Fruit fly (Drosophila melanogaster) whole organism, embryonic: Measurements from ENCODE around the gene CG17349.

Experiments
- ATbp ChIP-seq: fragments of 200-800 bp; sonication (Bioruptor generic); optimal IDR thresholded peaks from 2 replicates; lab custom pipeline; 2017; ENCODE audit warnings: missing biosample characterization, mild to moderate bottlenecking, missing genetic modification characterization, missing genetic modification reagents
- Asciz ChIP-seq: fragments of 200-800 bp; sonication (Bioruptor generic); optimal IDR thresholded peaks from 2 replicates; lab custom pipeline; 2017; ENCODE audit warnings: missing biosample characterization, mild to moderate bottlenecking, missing genetic modification characterization, missing genetic modification reagents
- CG11504 ChIP-seq: fragments of 200-800 bp; sonication (Bioruptor generic); optimal IDR thresholded peaks from 3 replicates; lab custom pipeline; 2019; ENCODE audit warnings: missing biosample characterization, mild to moderate bottlenecking, missing genetic modification characterization, moderate library complexity
- CG11723 ChIP-seq: fragments of 200-800 bp; sonication (Bioruptor generic); optimal IDR thresholded peaks from 2 replicates; lab custom pipeline; 2017; ENCODE audit warnings: missing biosample characterization, mild to moderate bottlenecking, missing genetic modification characterization
- CG13775 ChIP-seq: fragments of 200-800 bp; sonication (Bioruptor generic); optimal IDR thresholded peaks from 3 replicates; lab custom pipeline; 2017; ENCODE audit warnings: missing biosample characterization, mild to moderate bottlenecking, missing genetic modification characterization
- CG14014 ChIP-seq: fragments of 200-800 bp; sonication (Bioruptor generic); IDR thresholded peaks from 2 replicates; pipeline ENCODE4 v1.3.6; 2022; ENCODE audit warnings: missing biosample characterization, missing genetic modification characterization
- CG17328 ChIP-seq: fragments of 200-800 bp; sonication (Bioruptor generic); IDR thresholded peaks from 2 replicates; pipeline ENCODE4 v1.3.6; 2022; ENCODE audit warnings: missing biosample characterization, missing genetic modification characterization
- CG17385 ChIP-seq: fragments of 200-800 bp; sonication (Bioruptor generic); optimal IDR thresholded peaks from 3 replicates; lab custom pipeline; 2018; ENCODE audit warnings: missing biosample characterization, mild to moderate bottlenecking, missing genetic modification characterization
- CG17829 ChIP-seq: fragments of 200-800 bp; optimal IDR thresholded peaks from 2 replicates; lab custom pipeline; 2019; ENCODE audit warnings: missing biosample characterization, mild to moderate bottlenecking, missing genetic modification characterization, moderate library complexity
- CG18262 ChIP-seq: fragments of 200-800 bp; optimal IDR thresholded peaks from 3 replicates; lab custom pipeline; 2019; ENCODE audit warnings: missing biosample characterization, mild to moderate bottlenecking, missing genetic modification characterization, moderate library complexity
- CG18476 ChIP-seq: fragments of 200-800 bp; sonication (Bioruptor generic); optimal IDR thresholded peaks from 2 replicates; lab custom pipeline; 2016; ENCODE audit warnings: missing biosample characterization, mild to moderate bottlenecking, missing genetic modification characterization
- CG18599 ChIP-seq: fragments of 200-800 bp; sonication (Bioruptor generic); optimal IDR thresholded peaks from 3 replicates; lab custom pipeline; 2017; ENCODE audit warnings: missing biosample characterization, missing genetic modification characterization, mild to moderate bottlenecking, moderate library complexity, missing genetic modification reagents
- CG30431 ChIP-seq: fragments of 200-800 bp; sonication (Bioruptor generic); optimal IDR thresholded peaks from 2 replicates; lab custom pipeline; 2017; ENCODE audit warnings: missing biosample characterization, missing genetic modification characterization
- CG32532 ChIP-seq: fragments of 200-800 bp; sonication (Bioruptor generic); IDR thresholded peaks from 2 replicates; pipeline ENCODE4 v1.3.6; 2022; ENCODE audit warnings: missing biosample characterization, missing genetic modification characterization
- CG4707 ChIP-seq: fragments of 200-800 bp; sonication (Bioruptor generic); optimal IDR thresholded peaks from 2 replicates; lab custom pipeline; 2018; ENCODE audit warnings: missing biosample characterization, mild to moderate bottlenecking, missing genetic modification characterization, moderate library complexity
- CG6254 ChIP-seq: fragments of 200-800 bp; sonication (Bioruptor generic); optimal IDR thresholded peaks from 3 replicates; lab custom pipeline; 2017; ENCODE audit warnings: mild to moderate bottlenecking, missing biosample characterization, missing genetic modification reagents, missing genetic modification characterization
- CG6854 ChIP-seq: fragments of 200-800 bp; sonication (Bioruptor generic); optimal IDR thresholded peaks from 3 replicates; lab custom pipeline; 2017; ENCODE audit warnings: missing biosample characterization, mild to moderate bottlenecking, missing genetic modification characterization
- CG8924 ChIP-seq: fragments of 200-800 bp; optimal IDR thresholded peaks from 3 replicates; lab custom pipeline; 2019; ENCODE audit warnings: missing biosample characterization, mild to moderate bottlenecking, missing genetic modification characterization, moderate library complexity
- CG9215 ChIP-seq: fragments of 200-800 bp; sonication (Bioruptor generic); IDR thresholded peaks from 2 replicates; pipeline ENCODE4 v1.3.6; 2022; ENCODE audit warnings: missing biosample characterization, missing genetic modification characterization
- CrebB ChIP-seq: fragments of 200-800 bp; sonication (Bioruptor generic); optimal IDR thresholded peaks from 3 replicates; lab custom pipeline; 2018; ENCODE audit warnings: missing biosample characterization, mild to moderate bottlenecking, missing genetic modification characterization
- D19A ChIP-seq: fragments of 200-800 bp; optimal IDR thresholded peaks from 3 replicates; lab custom pipeline; 2019; ENCODE audit warnings: missing biosample characterization, mild to moderate bottlenecking, missing genetic modification characterization, moderate library complexity
- Drgx ChIP-seq: fragments of 200-800 bp; sonication (Bioruptor generic); IDR thresholded peaks from 2 replicates; pipeline ENCODE4 v1.3.6; 2022; ENCODE audit warnings: missing biosample characterization, missing genetic modification characterization
- Ets65A ChIP-seq: fragments of 200-800 bp; sonication (Bioruptor generic); peaks from one replicate; lab custom pipeline; 2016; ENCODE audit warnings: missing biosample characterization, missing genetic modification characterization
- GATAe ChIP-seq: fragments of 200-800 bp; sonication (Bioruptor generic); conservative IDR thresholded peaks from 2 replicates; pipeline ENCODE4 v1.3.6; 2022; ENCODE audit warnings: missing biosample characterization, missing genetic modification characterization
- HHEX ChIP-seq: fragments of 200-800 bp; sonication (Bioruptor generic); optimal IDR thresholded peaks from 3 replicates; lab custom pipeline; 2017; ENCODE audit warnings: missing biosample characterization, mild to moderate bottlenecking, missing genetic modification characterization, missing genetic modification reagents
- Med ChIP-seq: fragments of 200-800 bp; sonication (Bioruptor generic); peaks from one replicate; lab custom pipeline; 2016; ENCODE audit warnings: missing biosample characterization, missing genetic modification characterization, mild to moderate bottlenecking, inconsistent platforms, moderate library complexity
- PHDP ChIP-seq: fragments of 200-800 bp; sonication (Bioruptor generic); optimal IDR thresholded peaks from 3 replicates; lab custom pipeline; 2018; ENCODE audit warnings: missing biosample characterization, mild to moderate bottlenecking, missing genetic modification characterization, moderate library complexity
- Six4 ChIP-seq: fragments of 200-800 bp; sonication (Bioruptor generic); optimal IDR thresholded peaks from 2 replicates; lab custom pipeline; 2016; ENCODE audit warnings: missing biosample characterization, missing genetic modification characterization
- Xbp1 ChIP-seq: fragments of 200-800 bp; sonication (Bioruptor generic); optimal IDR thresholded peaks from 3 replicates; lab custom pipeline; 2016; ENCODE audit warnings: missing biosample characterization, mild to moderate bottlenecking, missing genetic modification characterization
- Xrp1 ChIP-seq: fragments of 200-800 bp; sonication (Bioruptor generic); IDR thresholded peaks from 2 replicates; pipeline ENCODE4 v1.3.6; 2022; ENCODE audit warnings: missing biosample characterization, missing genetic modification characterization
- ac ChIP-seq: fragments of 200-800 bp; sonication (Bioruptor generic); optimal IDR thresholded peaks from 3 replicates; lab custom pipeline; 2017; ENCODE audit warnings: missing biosample characterization, mild to moderate bottlenecking, missing genetic modification characterization
- bcd ChIP-seq: fragments of 200-800 bp; sonication (Bioruptor generic); optimal IDR thresholded peaks from 2 replicates; lab custom pipeline; 2017; ENCODE audit warnings: missing biosample characterization, mild to moderate bottlenecking, missing genetic modification characterization
- chm ChIP-seq: fragments of 200-800 bp; sonication (Bioruptor generic); IDR thresholded peaks from 2 replicates; pipeline ENCODE4 v1.3.6; 2022; ENCODE audit warnings: missing biosample characterization, missing genetic modification characterization
- chn ChIP-seq: fragments of 200-800 bp; sonication (Bioruptor generic); optimal IDR thresholded peaks from 2 replicates; lab custom pipeline; 2016; ENCODE audit warnings: missing biosample characterization, missing genetic modification characterization
- croc ChIP-seq: fragments of 200-800 bp; sonication (Bioruptor generic); conservative IDR thresholded peaks from 3 replicates; pipeline ENCODE4 v1.3.6; 2022; ENCODE audit warnings: missing biosample characterization, missing genetic modification characterization
- crp ChIP-seq, 2 experiments: fragments of 200-800 bp; sonication (Bioruptor generic); optimal IDR thresholded peaks; 2 replicates in 1 of 2; 3 replicates in 1 of 2; lab custom pipeline; 2017; ENCODE audit warnings: missing biosample characterization in 2 of 2, missing genetic modification characterization in 2 of 2, mild to moderate bottlenecking in 1 of 2, moderate library complexity in 1 of 2
- cwo ChIP-seq: fragments of 200-800 bp; sonication (Bioruptor generic); optimal IDR thresholded peaks from 3 replicates; lab custom pipeline; 2017; ENCODE audit warnings: missing biosample characterization, missing genetic modification characterization, mild to moderate bottlenecking, moderate library complexity, missing genetic modification reagents
- dan ChIP-seq: fragments of 200-800 bp; sonication (Bioruptor generic); IDR thresholded peaks from 2 replicates; pipeline ENCODE4 v1.3.6; 2022; ENCODE audit warnings: missing biosample characterization, missing genetic modification characterization
- disco-r ChIP-seq: fragments of 200-800 bp; sonication (Bioruptor generic); optimal IDR thresholded peaks from 2 replicates; lab custom pipeline; 2016; ENCODE audit warnings: missing biosample characterization, missing genetic modification characterization
- dmrt11E ChIP-seq: fragments of 200-800 bp; sonication (Bioruptor generic); optimal IDR thresholded peaks from 3 replicates; lab custom pipeline; 2018; ENCODE audit warnings: missing biosample characterization, mild to moderate bottlenecking, missing genetic modification characterization, moderate library complexity
- dysf ChIP-seq: fragments of 200-800 bp; sonication (Bioruptor generic); IDR thresholded peaks from 3 replicates; pipeline ENCODE4 v1.3.6; 2022; ENCODE audit warnings: missing biosample characterization, missing genetic modification characterization
- her ChIP-seq: fragments of 200-800 bp; sonication (Bioruptor generic); optimal IDR thresholded peaks from 2 replicates; lab custom pipeline; 2016; ENCODE audit warnings: missing biosample characterization, missing genetic modification characterization
- jigr1 ChIP-seq: fragments of 200-800 bp; sonication (Bioruptor generic); IDR thresholded peaks from 3 replicates; pipeline ENCODE4 v1.3.6; 2022; ENCODE audit warnings: missing biosample characterization, missing genetic modification characterization
- lbe ChIP-seq: fragments of 200-800 bp; sonication (Bioruptor generic); optimal IDR thresholded peaks from 2 replicates; lab custom pipeline; 2016; ENCODE audit warnings: missing biosample characterization, mild to moderate bottlenecking, missing genetic modification characterization
- odd ChIP-seq: fragments of 200-800 bp; sonication (Bioruptor generic); optimal IDR thresholded peaks from 2 replicates; lab custom pipeline; 2017; ENCODE audit warnings: missing biosample characterization, mild to moderate bottlenecking, missing genetic modification characterization
- p53 ChIP-seq: fragments of 200-800 bp; sonication (Bioruptor generic); optimal IDR thresholded peaks from 2 replicates; lab custom pipeline; 2016; ENCODE audit warnings: missing biosample characterization, missing genetic modification characterization
- pfk ChIP-seq: fragments of 200-800 bp; sonication (Bioruptor generic); optimal IDR thresholded peaks from 2 replicates; lab custom pipeline; 2018; ENCODE audit warnings: missing biosample characterization, mild to moderate bottlenecking, missing genetic modification characterization, moderate library complexity
- ranshi ChIP-seq: fragments of 200-800 bp; sonication (Bioruptor generic); IDR thresholded peaks from 2 replicates; pipeline ENCODE4 v1.3.6; 2022; ENCODE audit warnings: missing biosample characterization, missing genetic modification characterization
- row ChIP-seq: fragments of 200-800 bp; sonication (Bioruptor generic); IDR thresholded peaks from 3 replicates; pipeline ENCODE4 v1.3.6; 2022; ENCODE audit warnings: missing biosample characterization, missing genetic modification characterization
- slp2 ChIP-seq: fragments of 200-800 bp; sonication (Bioruptor generic); optimal IDR thresholded peaks from 2 replicates; lab custom pipeline; 2016; ENCODE audit warnings: missing biosample characterization, missing genetic modification characterization
- vvl ChIP-seq: fragments of 200-800 bp; sonication (Bioruptor generic); IDR thresholded peaks from 2 replicates; pipeline ENCODE4 v1.3.6; 2022; ENCODE audit warnings: missing biosample characterization, missing genetic modification characterization

CG17349 gene

DNA sequence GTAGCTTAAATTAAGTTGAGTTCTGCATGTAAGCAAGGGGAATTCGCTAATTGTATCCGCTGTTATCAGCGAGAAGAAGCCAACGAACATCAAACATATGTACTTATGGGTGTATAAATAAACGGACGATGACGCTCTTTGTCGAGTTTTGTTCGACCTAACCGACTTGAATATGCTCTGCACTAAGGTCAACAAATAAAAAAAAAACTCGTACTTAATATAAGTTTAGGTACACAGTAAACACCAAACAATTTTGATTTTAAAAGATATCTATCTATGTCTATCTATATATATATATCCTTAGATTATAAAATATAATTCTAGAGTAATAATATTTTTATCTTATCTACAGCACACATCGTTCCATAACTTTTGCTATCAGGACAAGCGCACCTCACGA is 5.6 kb upstream of the CG17349 start (continued):
- TF ChIP-seq CG6854 (GFP tag; lab: Kevin White, UChicago) (no peak), her (GFP tag; lab: Kevin White, UChicago) (no peak), CG4707 (no peak), pfk (GFP tag; lab: Kevin White, UChicago) (no peak), CG14014 (no peak), lbe (peak; percentile 31), bcd (peak; percentile 30), Six4 (GFP tag; lab: Kevin White, UChicago) (no peak), CG17328 (GFP tag; lab: Robert Waterston, UW) (0 out of 2 replicates have a peak, but pooled peaks have one; percentile 21), ranshi (no peak), CG32532 (GFP tag; lab: Robert Waterston, UW) (peak; percentile 26; the same call in 1 of the 2 replicates), GATAe (GFP tag; lab: Robert Waterston, UW) (no peak), CG18262 (tag; lab: Kevin White, UChicago) (peak; percentile 35), chm (no peak), dysf (GFP tag; lab: Robert Waterston, UW) (no peak), CG17829 (tag; lab: Kevin White, UChicago) (no peak), p53 (GFP tag; lab: Kevin White, UChicago) (no peak), Ets65A (GFP tag; lab: Kevin White, UChicago) (peak; percentile 86), vvl (peak; percentile 48), crp (GFP tag; optimal IDR thresholded peaks at IDR 0.05; lab: Kevin White, UChicago) (no peak), dmrt11E (tag; lab: Kevin White, UChicago) (peak; percentile 35), PHDP (tag; lab: Kevin White, UChicago) (peak; percentile 47), slp2 (no peak), CG13775 (GFP tag; lab: Kevin White, UChicago) (peak; percentile 18), HHEX (GFP tag; lab: Kevin White, UChicago) (peak; percentile 26), Med (GFP tag; lab: Kevin White, UChicago) (peak; percentile 63), disco-r (GFP tag; lab: Kevin White, UChicago) (no peak), CG18599 (GFP tag; lab: Kevin White, UChicago) (peak; percentile 40), CG11723 (GFP tag; lab: Kevin White, UChicago) (peak; percentile 1), cwo (peak; percentile 35), dan (GFP tag; lab: Robert Waterston, UW) (no peak), Xrp1 (GFP tag; lab: Robert Waterston, UW) (peak; percentile 37; the same call in 1 of the 2 replicates), Asciz (GFP tag; lab: Kevin White, UChicago) (peak; percentile 6), CG6254 (GFP tag; lab: Kevin White, UChicago) (no peak), odd (GFP tag; lab: Kevin White, UChicago) (peak; percentile 14), Drgx (GFP tag; lab: Robert Waterston, UW) (peak; percentile 48), CrebB (no peak), CG8924 (tag; lab: Kevin White, UChicago) (peak; percentile 2), CG11504 (tag; lab: Kevin White, UChicago) (peak; percentile 38), D19A (tag; lab: Kevin White, UChicago) (peak; percentile 84), row (GFP tag; lab: Robert Waterston, UW) (peak; percentile 48; the same call in 2 of the 3 replicates), ac (GFP tag; lab: Kevin White, UChicago) (no peak), croc (GFP tag; lab: Robert Waterston, UW) (no peak), jigr1 (GFP tag; lab: Robert Waterston, UW) (no peak), CG9215 (GFP tag; lab: Robert Waterston, UW) (no peak), CG17385 (GFP tag; lab: Kevin White, UChicago) (peak; percentile 1), CG30431 (GFP tag; lab: Kevin White, UChicago) (no peak), ATbp (GFP tag; lab: Kevin White, UChicago) (peak; percentile 18), Xbp1 (peak; percentile 28), chn (GFP tag; lab: Kevin White, UChicago) (no peak), CG18476 (GFP tag; lab: Kevin White, UChicago) (no peak)
